Worm (Caenorhabditis elegans): ENCODE measurements around the gene T03F7.6.

T03F7.6 gene

DNA sequence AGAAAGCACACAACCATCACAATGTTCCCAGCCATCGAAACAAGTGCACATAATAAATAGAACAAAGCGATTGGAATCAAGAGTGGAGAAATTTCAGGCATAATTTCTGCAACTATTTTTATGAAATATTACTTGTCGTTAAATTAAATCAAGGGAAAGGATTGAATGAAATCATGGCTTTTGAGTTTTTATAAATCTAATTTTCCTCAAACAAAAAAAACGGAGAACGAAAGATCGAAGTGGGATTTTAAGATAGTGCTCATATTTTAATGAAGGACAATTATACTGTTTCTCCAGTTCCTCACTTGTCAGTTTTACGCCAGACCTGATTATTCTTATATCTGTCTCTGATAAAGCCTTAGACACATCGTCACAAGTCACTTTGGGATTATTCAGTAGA lies 42.1 kb upstream of the T03F7.6 start, which contains the start of gene srsx-33:
Gene srsx-33 (minus strand): TSS at position 101 of the 400 bp plus-strand sequence.
- no peak for TF ChIP-seq rpc-1 (optimal IDR thresholded peaks at IDR 0.05)
- TF ChIP-seq rpc-1 (tag; optimal IDR thresholded peaks at IDR 0.05) = no peak
- no peak for TF ChIP-seq tlf-1 (GFP tag; optimal IDR thresholded peaks at IDR 0.05)
- TF ChIP-seq egrh-3 (GFP tag; IDR thresholded peaks at IDR 0.05) = no peak
- no peak for TF ChIP-seq unc-130 (GFP tag; optimal IDR thresholded peaks at IDR 0.05)
- TF ChIP-seq nfya-1 (tag; optimal IDR thresholded peaks at IDR 0.05; ENCODE audit: borderline replicate concordance, insufficient read depth) = no peak
- no peak for TF ChIP-seq him-1 (tag; optimal IDR thresholded peaks at IDR 0.05)
- no peak for TF ChIP-seq lin-54 (GFP tag; optimal IDR thresholded peaks at IDR 0.05)
- no peak for TF ChIP-seq aptf-2 (GFP tag; conservative IDR thresholded peaks at IDR 0.05)
- TF ChIP-seq Y79H2A.3 (GFP tag; conservative IDR thresholded peaks at IDR 0.05) = no peak
- TF ChIP-seq attf-5 (GFP tag; optimal IDR thresholded peaks at IDR 0.05) = no peak
- TF ChIP-seq mes-4 (tag; optimal IDR thresholded peaks at IDR 0.05) = no peak
- TF ChIP-seq zim-3 (tag; optimal IDR thresholded peaks at IDR 0.05) = no peak
- no peak for TF ChIP-seq xnd-1 (tag; optimal IDR thresholded peaks at IDR 0.05)
- TF ChIP-seq rcor-1 (GFP tag; IDR thresholded peaks at IDR 0.05) = no peak
- no peak for TF ChIP-seq pbrm-1 (GFP tag; IDR thresholded peaks at IDR 0.05)
- TF ChIP-seq F55B11.4 (tag; optimal IDR thresholded peaks at IDR 0.05; ENCODE audit: borderline replicate concordance, insufficient read depth) = no peak
- no peak for TF ChIP-seq lin-40 (tag; optimal IDR thresholded peaks at IDR 0.05)
- no peak for TF ChIP-seq madf-3 (GFP tag; IDR thresholded peaks at IDR 0.05)
- TF ChIP-seq Y53G8AR.9 (GFP tag; conservative IDR thresholded peaks at IDR 0.05) = no peak

DNA sequence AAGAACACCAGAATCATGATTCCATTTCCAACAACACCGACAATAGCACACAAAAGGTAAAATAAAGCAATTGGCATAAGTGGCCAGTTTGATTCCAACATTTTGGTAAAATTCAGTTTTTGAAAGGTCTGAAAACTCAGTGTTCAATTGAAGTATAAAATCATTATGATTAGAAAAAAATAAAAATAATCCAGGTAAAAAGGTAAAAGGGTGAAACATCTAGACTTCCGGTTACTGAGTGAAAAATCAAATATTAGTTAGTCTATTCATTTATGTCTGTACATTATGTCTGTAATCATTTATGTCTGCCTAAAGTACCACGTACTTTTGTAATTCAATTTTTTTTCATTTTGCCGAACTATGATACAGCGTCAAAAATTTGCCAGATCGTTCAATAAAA lies 39.5 kb upstream of the T03F7.6 start, which contains the start of gene srsx-31:
Gene srsx-31 (minus strand): TSS at position 101 of the 400 bp plus-strand sequence.
- TF ChIP-seq nfyb-1 (GFP tag; IDR thresholded peaks at IDR 0.05) (no peak), athp-1 (tag; optimal IDR thresholded peaks at IDR 0.05) (no peak), attf-6 (GFP tag; IDR thresholded peaks at IDR 0.05) (no peak), die-1 (tag; optimal IDR thresholded peaks at IDR 0.05) (no peak), T26A5.8 (tag; optimal IDR thresholded peaks at IDR 0.05) (no peak)

DNA sequence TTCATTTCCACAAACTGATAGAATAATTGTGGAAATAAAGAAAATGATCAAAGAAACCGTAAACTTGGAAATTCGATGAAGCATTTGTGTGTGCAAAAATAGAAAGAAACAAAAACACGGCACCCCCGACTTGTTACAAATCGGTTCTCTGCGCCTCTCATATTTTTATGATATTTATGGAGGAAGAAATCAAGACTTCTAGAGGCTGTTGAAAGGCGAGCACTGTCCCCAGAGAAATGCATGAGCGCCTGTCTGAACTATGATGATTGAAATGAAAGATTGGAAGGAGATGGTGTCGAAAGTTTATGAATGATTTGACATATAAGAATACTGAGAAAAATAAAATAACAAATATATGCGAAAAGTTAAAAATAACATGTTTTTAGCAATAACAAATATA lies 35.6 kb upstream of the T03F7.6 start, which contains the start of gene lgc-36:
Gene lgc-36 (minus strand): TSS at position 101 of the 400 bp plus-strand sequence.
- TF ChIP-seq hsf-1 (GFP tag; IDR thresholded peaks at IDR 0.05) = no peak
- TF ChIP-seq F49E8.2 (tag; optimal IDR thresholded peaks at IDR 0.05; ENCODE audit: insufficient read depth) = no peak
- no peak for TF ChIP-seq sea-2 (GFP tag; IDR thresholded peaks at IDR 0.05)
- no peak for TF ChIP-seq let-526 (GFP tag; IDR thresholded peaks at IDR 0.05)
- no peak for TF ChIP-seq akir-1 (GFP tag; optimal IDR thresholded peaks at IDR 0.05)
- no peak for TF ChIP-seq him-1 (tag; optimal IDR thresholded peaks at IDR 0.05)
- no peak for TF ChIP-seq ceh-91 (GFP tag; IDR thresholded peaks at IDR 0.05)
- no peak for TF ChIP-seq sdz-38 (tag; optimal IDR thresholded peaks at IDR 0.05)
- no peak for TF ChIP-seq mel-28 (tag; optimal IDR thresholded peaks at IDR 0.05; ENCODE audit: borderline replicate concordance)
- no peak for TF ChIP-seq nhr-27 (tag; optimal IDR thresholded peaks at IDR 0.05)
- no peak for TF ChIP-seq madf-8 (GFP tag; conservative IDR thresholded peaks at IDR 0.05)

DNA sequence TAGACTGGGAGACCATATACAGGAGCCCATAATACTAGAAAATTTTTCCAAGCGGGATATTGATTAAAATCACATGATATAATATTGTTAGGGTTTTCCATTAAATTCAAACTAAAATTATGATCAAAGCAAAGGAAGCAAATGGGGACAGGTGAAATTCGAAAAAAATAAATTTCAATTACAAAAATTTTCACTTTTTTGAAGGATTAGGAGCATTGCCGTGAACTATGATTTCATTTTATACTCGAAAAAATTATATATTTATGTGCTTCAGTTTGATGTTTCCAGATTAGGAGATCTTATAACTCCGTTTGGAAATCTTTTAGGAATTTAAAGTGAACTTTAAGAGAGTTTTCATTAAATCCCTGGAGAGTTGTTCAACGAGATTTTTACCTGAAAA lies 33.9 kb upstream of the T03F7.6 start, which contains the start of gene F07B10.7:
Gene F07B10.7 (minus strand): TSS at position 101 of the 400 bp plus-strand sequence.
- TF ChIP-seq aptf-3 (GFP tag; IDR thresholded peaks at IDR 0.05) = no peak
- no peak for TF ChIP-seq hlh-26 (GFP tag; conservative IDR thresholded peaks at IDR 0.05)
- no peak for TF ChIP-seq sptf-2 (GFP tag; optimal IDR thresholded peaks at IDR 0.05)
- TF ChIP-seq repo-1 (tag; optimal IDR thresholded peaks at IDR 0.05) = no peak
- TF ChIP-seq ztf-26 (tag; optimal IDR thresholded peaks at IDR 0.05) = no peak
- TF ChIP-seq ccch-3 (GFP tag; optimal IDR thresholded peaks at IDR 0.05) = no peak
- TF ChIP-seq lag-1 (GFP tag; IDR thresholded peaks at IDR 0.05) = no peak
- TF ChIP-seq ceh-27 (GFP tag; optimal IDR thresholded peaks at IDR 0.05) = no peak
- no peak for TF ChIP-seq B0035.1 (tag; optimal IDR thresholded peaks at IDR 0.05)
- no peak for TF ChIP-seq tbx-9 (tag; optimal IDR thresholded peaks at IDR 0.05; ENCODE audit: borderline replicate concordance)
- no peak for TF ChIP-seq zim-3 (tag; optimal IDR thresholded peaks at IDR 0.05)

Measured in whole organism, young adult.